Worm (Caenorhabditis elegans) whole organism, L4 larva: ENCODE data around the gene F11D11.21.
A peak's percentile ranks its signal among the peaks of the same experiment; 100 is the strongest.

ENCODE experiments used
- F49E8.2 ChIP-seq: sonication (generic microtip); optimal IDR thresholded peaks from 2 replicates; lab custom pipeline; 2016; ENCODE audit warnings: missing compliant biosample characterization, mild to moderate bottlenecking, missing genetic modification characterization, borderline replicate concordance
- T20F7.1 ChIP-seq: fragments of 200-800 bp; sonication (Bioruptor generic); optimal IDR thresholded peaks from 2 replicates; lab custom pipeline; 2018; ENCODE audit warnings: mild to moderate bottlenecking, missing genetic modification characterization, missing compliant biosample characterization
- Y75B8A.6 ChIP-seq: fragments of 200-800 bp; sonication (Bioruptor generic); IDR thresholded peaks from 2 replicates; pipeline ENCODE4 v1.3.6; 2022; ENCODE audit warnings: missing genetic modification reagents, missing genetic modification characterization, missing compliant biosample characterization
- ZK546.5 ChIP-seq, 2 experiments: sonication (generic microtip); optimal IDR thresholded peaks; 2 replicates each; lab custom pipeline; 2017; ENCODE audit warnings: missing biosample characterization in 2 of 2, missing genetic modification characterization in 2 of 2
- aha-1 ChIP-seq: fragments of 150-350 bp; peaks from one replicate; lab custom pipeline; 2014; ENCODE audit warnings: missing biosample characterization, missing genetic modification characterization
- arid-1 ChIP-seq: fragments of 200-800 bp; sonication (Bioruptor generic); conservative IDR thresholded peaks from 2 replicates; pipeline ENCODE4 v1.3.6; 2022; ENCODE audit warnings: missing genetic modification reagents, missing genetic modification characterization, missing compliant biosample characterization
- attf-4 ChIP-seq: sonication (generic microtip); optimal IDR thresholded peaks from 3 replicates; lab custom pipeline; 2017; ENCODE audit warnings: missing biosample characterization, missing genetic modification characterization
- ceh-20 ChIP-seq: fragments of 200-800 bp; sonication (Bioruptor generic); IDR thresholded peaks from 2 replicates; pipeline ENCODE4 v1.3.6; 2022; ENCODE audit warnings: missing genetic modification reagents, missing genetic modification characterization, missing compliant biosample characterization
- ceh-28 ChIP-seq: fragments of 150-350 bp; optimal IDR thresholded peaks from 2 replicates; lab custom pipeline; 2014; ENCODE audit warnings: missing biosample characterization, missing genetic modification reagents, missing genetic modification characterization
- ces-1 ChIP-seq: fragments of 150-350 bp; sonication (generic microtip); optimal IDR thresholded peaks from 4 replicates; lab custom pipeline; 2014; ENCODE audit warnings: missing biosample characterization, missing genetic modification reagents, missing genetic modification characterization
- daf-12 ChIP-seq: fragments of 150-350 bp; optimal IDR thresholded peaks from 2 replicates; lab custom pipeline; 2014; ENCODE audit warnings: missing biosample characterization, missing genetic modification reagents, missing genetic modification characterization
- dmd-6 ChIP-seq: fragments of 200-800 bp; sonication (Bioruptor generic); IDR thresholded peaks from 2 replicates; pipeline ENCODE4 v1.3.6; 2022; ENCODE audit warnings: missing genetic modification reagents, missing genetic modification characterization, missing compliant biosample characterization
- dmd-9 ChIP-seq: fragments of 200-800 bp; sonication (Bioruptor generic); IDR thresholded peaks from 2 replicates; pipeline ENCODE4 v1.3.6; 2022; ENCODE audit warnings: missing genetic modification reagents, missing genetic modification characterization, missing compliant biosample characterization
- dpl-1 ChIP-seq: fragments of 150-350 bp; optimal IDR thresholded peaks from 2 replicates; lab custom pipeline; 2014; ENCODE audit warnings: missing biosample characterization, missing genetic modification reagents, missing genetic modification characterization
- duxl-1 ChIP-seq: sonication (generic microtip); optimal IDR thresholded peaks from 2 replicates; lab custom pipeline; 2016; ENCODE audit warnings: mild to moderate bottlenecking, missing genetic modification characterization, moderate library complexity, missing compliant biosample characterization; ENCODE audit not compliant: poor library complexity
- egl-27 ChIP-seq: sonication (generic microtip); optimal IDR thresholded peaks from 3 replicates; lab custom pipeline; 2017; ENCODE audit warnings: missing biosample characterization, missing genetic modification reagents, missing genetic modification characterization
- egl-43 ChIP-seq: fragments of 200-800 bp; sonication (Bioruptor generic); IDR thresholded peaks from 2 replicates; pipeline ENCODE4 v1.3.6; 2022; ENCODE audit warnings: missing genetic modification reagents, missing genetic modification characterization, missing compliant biosample characterization
- fos-1 ChIP-seq: fragments of 150-350 bp; optimal IDR thresholded peaks from 2 replicates; lab custom pipeline; 2014; ENCODE audit warnings: missing biosample characterization, missing genetic modification characterization
- hif-1 ChIP-seq, 2 experiments: sonication (generic microtip); optimal IDR thresholded peaks; 2 replicates each; lab custom pipeline; 2016 to 2017; ENCODE audit warnings: missing compliant biosample characterization in 2 of 2, missing genetic modification characterization in 2 of 2, missing genetic modification reagents in 2 of 2, missing genotype in 2 of 2, mild to moderate bottlenecking in 1 of 2
- hmg-1.1 ChIP-seq: fragments of 200-800 bp; sonication (Bioruptor generic); IDR thresholded peaks from 2 replicates; pipeline ENCODE4 v1.3.6; 2022; ENCODE audit warnings: missing genetic modification reagents, missing genetic modification characterization, missing compliant biosample characterization
- jun-1 ChIP-seq: fragments of 150-350 bp; optimal IDR thresholded peaks from 2 replicates; lab custom pipeline; 2014; ENCODE audit warnings: missing biosample characterization, missing genetic modification reagents, missing genetic modification characterization
- lim-7 ChIP-seq: fragments of 200-800 bp; sonication (Bioruptor generic); IDR thresholded peaks from 2 replicates; pipeline ENCODE4 v1.3.6; 2022; ENCODE audit warnings: missing genetic modification characterization, missing compliant biosample characterization
- lin-1 ChIP-seq: fragments of 200-800 bp; sonication (Bioruptor generic); IDR thresholded peaks from 2 replicates; pipeline ENCODE4 v1.3.6; 2022; ENCODE audit warnings: missing genetic modification reagents, missing genetic modification characterization, missing compliant biosample characterization
- lin-38 ChIP-seq: fragments of 200-800 bp; sonication (Bioruptor generic); IDR thresholded peaks from 2 replicates; pipeline ENCODE4 v1.3.6; 2022; ENCODE audit warnings: missing genetic modification reagents, missing genetic modification characterization, missing compliant biosample characterization
- lin-39 ChIP-seq: fragments of 150-350 bp; optimal IDR thresholded peaks from 2 replicates; lab custom pipeline; 2014; ENCODE audit warnings: missing biosample characterization, missing genetic modification reagents, missing genetic modification characterization
- lsy-2 ChIP-seq, 2 experiments: fragments of 150-350 bp in 1 of 2; sonication (generic microtip) in 1 of 2; optimal IDR thresholded peaks; 2 replicates each; lab custom pipeline; 2014 to 2017; ENCODE audit warnings: missing biosample characterization in 2 of 2, missing genetic modification characterization in 2 of 2
- madf-9 ChIP-seq: fragments of 200-800 bp; sonication (Bioruptor generic); conservative IDR thresholded peaks from 2 replicates; pipeline ENCODE4 v1.3.6; 2022; ENCODE audit warnings: missing genetic modification reagents, missing genetic modification characterization, missing compliant biosample characterization
- mdl-1 ChIP-seq, 2 experiments: fragments of 150-350 bp in 1 of 2; sonication (generic microtip) in 1 of 2; optimal IDR thresholded peaks; 2 replicates each; lab custom pipeline; 2014 to 2017; ENCODE audit warnings: missing biosample characterization in 2 of 2, missing genetic modification characterization in 2 of 2
- mdt-29 ChIP-seq: fragments of 200-800 bp; sonication (Bioruptor generic); IDR thresholded peaks from 2 replicates; pipeline ENCODE4 v1.3.6; 2022; ENCODE audit warnings: missing genetic modification reagents, missing genetic modification characterization, missing compliant biosample characterization
- mxl-2 ChIP-seq: fragments of 200-800 bp; sonication (Bioruptor generic); conservative IDR thresholded peaks from 2 replicates; pipeline ENCODE4 v1.3.6; 2022; ENCODE audit warnings: missing genetic modification reagents, missing genetic modification characterization, missing compliant biosample characterization
- nhr-10 ChIP-seq: fragments of 150-350 bp; optimal IDR thresholded peaks from 2 replicates; lab custom pipeline; 2014; ENCODE audit warnings: missing biosample characterization, missing genetic modification characterization
- nhr-111 ChIP-seq: fragments of 200-800 bp; sonication (Bioruptor generic); optimal IDR thresholded peaks from 2 replicates; lab custom pipeline; 2018; ENCODE audit warnings: mild to moderate bottlenecking, missing genetic modification characterization, missing compliant biosample characterization
- nhr-237 ChIP-seq: sonication (generic microtip); optimal IDR thresholded peaks from 2 replicates; lab custom pipeline; 2017; ENCODE audit warnings: missing biosample characterization, missing genetic modification characterization
- nhr-28 ChIP-seq: fragments of 150-350 bp; optimal IDR thresholded peaks from 2 replicates; lab custom pipeline; 2014; ENCODE audit warnings: missing biosample characterization, missing genetic modification characterization
- nhr-77 ChIP-seq: fragments of 150-350 bp; optimal IDR thresholded peaks from 2 replicates; lab custom pipeline; 2014; ENCODE audit warnings: missing biosample characterization, missing genetic modification characterization
- pha-4 ChIP-seq, 2 experiments: fragments of 150-350 bp in 1 of 2; fragments of 200-800 bp in 1 of 2; sonication (Bioruptor generic) in 1 of 2; IDR thresholded peaks in 1 of 2; optimal IDR thresholded peaks in 1 of 2; 2 replicates each; pipeline versions ENCODE4 v1.3.6 to Lab custom; 2014 to 2022; ENCODE audit warnings: missing genetic modification characterization in 2 of 2, missing genetic modification reagents in 2 of 2, missing biosample characterization in 1 of 2, missing compliant biosample characterization in 1 of 2
- sdz-12 ChIP-seq: fragments of 200-800 bp; sonication (Bioruptor generic); optimal IDR thresholded peaks from 2 replicates; lab custom pipeline; 2018; ENCODE audit warnings: mild to moderate bottlenecking, missing genetic modification characterization, missing compliant biosample characterization
- set-16 ChIP-seq: fragments of 200-800 bp; sonication (Bioruptor generic); IDR thresholded peaks from 2 replicates; pipeline ENCODE4 v1.3.6; 2022; ENCODE audit warnings: missing genetic modification reagents, missing genetic modification characterization, missing compliant biosample characterization
- snpc-1.2 ChIP-seq: fragments of 200-800 bp; sonication (Bioruptor generic); IDR thresholded peaks from 2 replicates; pipeline ENCODE4 v1.3.6; 2022; ENCODE audit warnings: missing genetic modification reagents, missing genetic modification characterization, missing compliant biosample characterization
- snpc-4 ChIP-seq: fragments of 150-350 bp; optimal IDR thresholded peaks from 2 replicates; lab custom pipeline; 2014; ENCODE audit warnings: missing biosample characterization, missing genetic modification characterization
- unc-39 ChIP-seq: sonication (generic microtip); optimal IDR thresholded peaks from 2 replicates; lab custom pipeline; 2017; ENCODE audit warnings: missing biosample characterization, missing genetic modification characterization
- ztf-7 ChIP-seq: fragments of 150-350 bp; optimal IDR thresholded peaks from 2 replicates; lab custom pipeline; 2014; ENCODE audit warnings: missing biosample characterization, missing genetic modification characterization

The F11D11.21 gene

ce11 chrV:18712118-18712517 lies 38.2 kb downstream of the F11D11.21 start (continued):
- TF ChIP-seq nhr-77 (tag; lab: Kevin White, UChicago) = no peak
- no peak for TF ChIP-seq daf-12 (tag; lab: Kevin White, UChicago)
- TF ChIP-seq madf-9 (GFP tag; lab: Robert Waterston, UW) = no peak
- TF ChIP-seq nhr-237 = no peak
- no peak for TF ChIP-seq mdt-29 (GFP tag; lab: Robert Waterston, UW)
- no peak for TF ChIP-seq nhr-28 (tag; lab: Kevin White, UChicago)
- no peak for TF ChIP-seq aha-1 (tag; lab: Kevin White, UChicago)
- TF ChIP-seq set-16 (GFP tag; lab: Robert Waterston, UW) = no peak
- no peak for TF ChIP-seq F49E8.2 (tag; lab: Kevin White, UChicago)
- no peak for TF ChIP-seq ceh-20 (GFP tag; lab: Robert Waterston, UW)
- no peak for TF ChIP-seq egl-43 (GFP tag; lab: Robert Waterston, UW)
- TF ChIP-seq sdz-12 = no peak
- TF ChIP-seq mxl-2 (GFP tag; lab: Robert Waterston, UW) = no peak
- TF ChIP-seq dmd-6 (GFP tag; lab: Robert Waterston, UW) = no peak
- TF ChIP-seq nhr-111 (GFP tag; lab: Kevin White, UChicago) = no peak
- peak; percentile 75 for TF ChIP-seq pha-4 (GFP tag; IDR thresholded peaks at IDR 0.05; lab: Robert Waterston, UW)
- no peak for TF ChIP-seq pha-4 (tag; optimal IDR thresholded peaks at IDR 0.05; lab: Kevin White, UChicago)
- no peak for TF ChIP-seq T20F7.1
- TF ChIP-seq dmd-9 (GFP tag; lab: Robert Waterston, UW) = no peak; the same call in 1 of the 2 replicates
- no peak for TF ChIP-seq ztf-7
- no peak for TF ChIP-seq dpl-1 (GFP tag; lab: Kevin White, UChicago)
- no peak for TF ChIP-seq ces-1
- no peak for TF ChIP-seq lim-7 (GFP tag; lab: Robert Waterston, UW)
- TF ChIP-seq ceh-28 = no peak
- no peak for TF ChIP-seq ZK546.5 (tag; optimal IDR thresholded peaks at IDR 0.05; lab: Kevin White, UChicago)
- TF ChIP-seq duxl-1 (tag; lab: Kevin White, UChicago) = no peak
- no peak for TF ChIP-seq attf-4 (tag; lab: Kevin White, UChicago)
- TF ChIP-seq lin-39 (tag; lab: Kevin White, UChicago) = no peak
- TF ChIP-seq mdl-1 (tag; optimal IDR thresholded peaks at IDR 0.05; lab: Kevin White, UChicago) = no peak
- no peak for TF ChIP-seq Y75B8A.6 (GFP tag; lab: Robert Waterston, UW)
- TF ChIP-seq unc-39 (tag; lab: Kevin White, UChicago) = no peak
- no peak for TF ChIP-seq lin-1
- peak; percentile 65 for TF ChIP-seq snpc-1.2
- no peak for TF ChIP-seq nhr-10 (tag; lab: Kevin White, UChicago)
- no peak for TF ChIP-seq hmg-1.1 (GFP tag; lab: Robert Waterston, UW)
- TF ChIP-seq jun-1 = no peak
- no peak for TF ChIP-seq egl-27 (tag; lab: Kevin White, UChicago)
- TF ChIP-seq hif-1 (tag; optimal IDR thresholded peaks at IDR 0.05; lab: Kevin White, UChicago) = no peak
- TF ChIP-seq snpc-4 (tag; lab: Kevin White, UChicago) = no peak
- no peak for TF ChIP-seq fos-1 (tag; lab: Kevin White, UChicago)
- TF ChIP-seq arid-1 (GFP tag; lab: Robert Waterston, UW) = no peak

ce11 chrV:18711362-18711761 lies 39.0 kb downstream of the F11D11.21 start:
- TF ChIP-seq lim-7 (GFP tag; lab: Robert Waterston, UW) (no peak), aha-1 (tag; lab: Kevin White, UChicago) (peak; percentile 56), lin-38 (no peak), lsy-2 (tag; optimal IDR thresholded peaks at IDR 0.05; lab: Kevin White, UChicago) (no peak)
